Fruit fly (Drosophila melanogaster): ENCODE data around the gene CG1523.

Gene CG1523

DNA sequence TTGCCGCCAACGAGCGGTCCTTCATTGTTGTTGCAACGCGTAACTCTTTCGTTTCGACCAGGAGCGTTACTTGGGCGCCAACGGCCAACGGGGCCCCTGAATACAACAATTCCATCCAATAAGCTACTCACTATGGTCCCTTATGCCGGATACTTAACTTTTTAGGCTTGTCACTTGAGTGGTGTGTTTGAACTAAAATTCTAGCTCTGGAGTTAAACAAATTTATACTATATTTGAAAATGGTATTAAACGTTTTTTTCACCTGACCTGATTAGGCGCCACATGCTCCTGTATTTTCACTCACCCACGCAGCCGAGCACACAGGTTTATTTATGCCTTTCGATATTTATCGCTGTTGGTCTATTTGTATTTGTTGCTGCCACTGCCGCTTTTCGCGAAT, 14.3 kb downstream of the CG1523 start:
- peak; percentile 47 for TF ChIP-seq CG15710 (tag; optimal IDR thresholded peaks at IDR 0.05)
- TF ChIP-seq CG13204 (GFP tag; optimal IDR thresholded peaks at IDR 0.05) = no peak
- peak; percentile 34 for TF ChIP-seq Pif1A (GFP tag; optimal IDR thresholded peaks at IDR 0.05)
- no peak for TF ChIP-seq CG12605 (GFP tag; IDR thresholded peaks at IDR 0.05)

dm6 chr3R:28790222-28790621, 29.2 kb downstream of the CG1523 start, which contains the start of gene intr:
intr (plus strand) TSS chr3R:28790522.
- TF ChIP-seq CG8159 (tag; optimal IDR thresholded peaks at IDR 0.05) (no peak), Ets98B (GFP tag; IDR thresholded peaks at IDR 0.05) (no peak)

dm6 chr3R:28789317-28789716, 30.2 kb downstream of the CG1523 start, which contains the start of gene CG34295:
CG34295 (plus strand) TSS chr3R:28789617.
- TF ChIP-seq CG8301 (tag; optimal IDR thresholded peaks at IDR 0.05) (no peak), Snoo (tag; optimal IDR thresholded peaks at IDR 0.05) (no peak), CG34367 (tag; optimal IDR thresholded peaks at IDR 0.05) (no peak), CG10348 (GFP tag; IDR thresholded peaks at IDR 0.05) (no peak)

- TF ChIP-seq CG9948 (tag; optimal IDR thresholded peaks at IDR 0.05) (no peak), CG34367 (tag; optimal IDR thresholded peaks at IDR 0.05) (no peak), EcR (GFP tag; optimal IDR thresholded peaks at IDR 0.05) (no peak), Ets98B (GFP tag; IDR thresholded peaks at IDR 0.05) (no peak), gl (tag; optimal IDR thresholded peaks at IDR 0.05) (no peak), CG12605 (GFP tag; IDR thresholded peaks at IDR 0.05) (no peak), Pif1A (GFP tag; optimal IDR thresholded peaks at IDR 0.05) (no peak), CG32121 (GFP tag; IDR thresholded peaks at IDR 0.05) (no peak), Pif1B (GFP tag; optimal IDR thresholded peaks at IDR 0.05) (no peak), D1 (tag; optimal IDR thresholded peaks at IDR 0.05) (no peak), Snoo (tag; optimal IDR thresholded peaks at IDR 0.05) (no peak), CG10348 (GFP tag; IDR thresholded peaks at IDR 0.05) (no peak), fd96Ca (GFP tag; IDR thresholded peaks at IDR 0.05) (no peak), CG8159 (tag; optimal IDR thresholded peaks at IDR 0.05) (no peak), CG13204 (GFP tag; optimal IDR thresholded peaks at IDR 0.05) (no peak), CG17806 (tag; optimal IDR thresholded peaks at IDR 0.05) (no peak), rn (GFP tag; IDR thresholded peaks at IDR 0.05) (no peak), CG8301 (tag; optimal IDR thresholded peaks at IDR 0.05) (no peak), CG15710 (tag; optimal IDR thresholded peaks at IDR 0.05) (no peak), CG14655 (GFP tag; optimal IDR thresholded peaks at IDR 0.05) (no peak)
Measured at dm6 chr3R:28775703-28776102, 43.8 kb downstream of the CG1523 start.
